Worm (Caenorhabditis elegans) whole organism, L4 larva: ENCODE measurements around the gene F58A6.1.

ENCODE experiments used
- aly-2 ChIP-seq: sonication (generic microtip); optimal IDR thresholded peaks from 2 replicates; lab custom pipeline; 2018; ENCODE audit warnings: missing biosample characterization, missing genetic modification characterization
- ceh-82 ChIP-seq: sonication (generic microtip); optimal IDR thresholded peaks from 2 replicates; lab custom pipeline; 2017; ENCODE audit warnings: missing biosample characterization, missing genetic modification characterization
- ces-1 ChIP-seq: fragments of 150-350 bp; sonication (generic microtip); optimal IDR thresholded peaks from 4 replicates; lab custom pipeline; 2014; ENCODE audit warnings: missing biosample characterization, missing genetic modification reagents, missing genetic modification characterization
- daf-8 ChIP-seq: fragments of 200-800 bp; sonication (Bioruptor generic); IDR thresholded peaks from 2 replicates; pipeline ENCODE4 v1.3.6; 2022; ENCODE audit warnings: missing genetic modification characterization, missing compliant biosample characterization
- fos-1 ChIP-seq: fragments of 150-350 bp; optimal IDR thresholded peaks from 2 replicates; lab custom pipeline; 2014; ENCODE audit warnings: missing biosample characterization, missing genetic modification characterization
- lsy-2 ChIP-seq, 2 experiments: fragments of 150-350 bp in 1 of 2; sonication (generic microtip) in 1 of 2; optimal IDR thresholded peaks; 2 replicates each; lab custom pipeline; 2014 to 2017; ENCODE audit warnings: missing biosample characterization in 2 of 2, missing genetic modification characterization in 2 of 2
- nhr-11 ChIP-seq: fragments of 150-350 bp; optimal IDR thresholded peaks from 2 replicates; lab custom pipeline; 2014; ENCODE audit warnings: missing biosample characterization, missing genetic modification characterization
- nhr-25 ChIP-seq: sonication (generic microtip); optimal IDR thresholded peaks from 2 replicates; lab custom pipeline; 2017; ENCODE audit warnings: missing genetic modification characterization, mild to moderate bottlenecking, missing compliant biosample characterization, antibody characterized with exemption, moderate library complexity, borderline replicate concordance; ENCODE audit not compliant: insufficient read depth
- spr-1 ChIP-seq: sonication (generic microtip); optimal IDR thresholded peaks from 2 replicates; lab custom pipeline; 2016; ENCODE audit warnings: mild to moderate bottlenecking, missing genetic modification characterization, missing compliant biosample characterization

ce11 chrII:5178609-5179008, 35.9 kb downstream of the F58A6.1 start:
- TF ChIP-seq spr-1 (tag; lab: Kevin White, UChicago) (no peak), aly-2 (tag; lab: Kevin White, UChicago) (no peak), daf-8 (GFP tag; lab: Robert Waterston, UW) (no peak), fos-1 (tag; lab: Kevin White, UChicago) (no peak), lsy-2 (tag; optimal IDR thresholded peaks at IDR 0.05; lab: Kevin White, UChicago) (peak in 1 of 2 experiments; percentile 11), ces-1 (GFP tag; lab: Kevin White, UChicago) (no peak), nhr-25 (tag; lab: Kevin White, UChicago) (no peak), ceh-82 (no peak), nhr-11 (tag; lab: Kevin White, UChicago) (no peak)
